Fruit fly (Drosophila melanogaster): Measurements from ENCODE around the gene CG10654.

Gene CG10654

dm6 chr3L:12505990-12506389 is 1.6 kb downstream of the CG10654 start (continued):
- TF ChIP-seq ac (GFP tag; optimal IDR thresholded peaks at IDR 0.05) (peak; percentile 82), MESR4 (GFP tag; optimal IDR thresholded peaks at IDR 0.05) (peak; percentile 11), gfzf (GFP tag; optimal IDR thresholded peaks at IDR 0.05) (no peak), Ets65A (GFP tag) (peak; percentile 30), Opbp (GFP tag; IDR thresholded peaks at IDR 0.05; ENCODE audit: partially characterized antibody) (0 out of 3 replicates have a peak, but pooled peaks have one; percentile 9), mld (GFP tag; IDR thresholded peaks at IDR 0.05; ENCODE audit: partially characterized antibody) (no peak), Fer3 (tag; optimal IDR thresholded peaks at IDR 0.05) (no peak), toy (GFP tag; IDR thresholded peaks at IDR 0.05) (no peak), D (optimal IDR thresholded peaks at IDR 0.05) (peak; percentile 60), D (GFP tag; optimal IDR thresholded peaks at IDR 0.05) (no peak)

DNA sequence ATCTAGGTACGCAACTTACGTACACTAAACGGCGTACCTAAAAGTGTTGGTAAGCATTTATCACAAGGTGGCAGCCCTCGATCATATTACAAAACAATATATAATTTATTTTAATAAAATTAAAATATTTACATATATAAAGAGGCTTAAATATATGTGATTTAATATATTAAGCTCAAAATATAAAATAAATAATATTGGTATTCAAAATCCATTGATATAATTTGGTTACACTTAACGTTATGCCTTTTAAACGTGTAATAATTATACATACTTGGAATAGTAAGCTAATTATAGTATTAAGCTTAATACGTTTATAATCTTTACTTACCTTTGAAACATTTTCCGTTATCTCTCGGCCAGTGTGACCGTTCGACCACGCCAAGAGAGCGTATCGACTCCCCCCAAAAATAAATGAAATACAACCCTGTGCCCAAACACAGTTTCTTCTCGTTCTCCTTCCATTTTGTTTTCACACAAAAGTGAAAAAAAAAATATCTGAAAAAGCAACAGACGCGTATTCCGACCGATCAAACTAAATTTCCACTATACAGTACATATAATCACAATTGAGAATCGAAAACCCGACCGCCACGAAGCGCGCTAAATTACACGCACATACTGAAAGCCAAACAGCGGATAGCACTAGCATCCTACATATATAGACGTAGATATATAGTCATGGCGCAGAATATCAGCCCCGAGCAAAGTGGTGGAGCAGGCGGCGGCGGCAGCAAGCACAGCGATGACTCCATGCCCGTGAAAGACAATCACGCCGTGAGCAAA is 3.6 kb downstream of the CG10654 start, which contains the start of the genes CG10646 and vih:
Gene CG10646, minus strand, starts transcription at position 30 of the 786 bp plus-strand sequence.
Gene vih, plus strand, starts transcription at position 428 of the 786 bp plus-strand sequence.
- peak; percentile 35; the same call in 1 of the 2 replicates for TF ChIP-seq NFAT (GFP tag; IDR thresholded peaks at IDR 0.05)
- TF ChIP-seq sens (GFP tag), result peak; percentile 85
- no peak for TF ChIP-seq Hr78 (GFP tag; optimal IDR thresholded peaks at IDR 0.05)
- TF ChIP-seq CG12104 (GFP tag; optimal IDR thresholded peaks at IDR 0.05), result peak; percentile 42
- TF ChIP-seq CG14860 (GFP tag; IDR thresholded peaks at IDR 0.05; ENCODE audit: partially characterized antibody), result no peak
- peak; percentile 10; the same call in 1 of the 2 replicates for TF ChIP-seq seq (GFP tag; IDR thresholded peaks at IDR 0.05)
- TF ChIP-seq tx (GFP tag; optimal IDR thresholded peaks at IDR 0.05), result no peak
- peak; percentile 20 for TF ChIP-seq unpg (GFP tag; optimal IDR thresholded peaks at IDR 0.05)
- TF ChIP-seq zfh2 (GFP tag; optimal IDR thresholded peaks at IDR 0.05), result peak; percentile 22
- TF ChIP-seq Bgb (GFP tag; IDR thresholded peaks at IDR 0.05; ENCODE audit: partially characterized antibody), result peak; percentile 17; the same call in 1 of the 2 replicates
- peak; percentile 27 for TF ChIP-seq Fer3 (tag; optimal IDR thresholded peaks at IDR 0.05)
- no peak for TF ChIP-seq Mad (GFP tag; optimal IDR thresholded peaks at IDR 0.05)
- no peak for TF ChIP-seq crol (GFP tag; IDR thresholded peaks at IDR 0.05)
- TF ChIP-seq Vsx1 (GFP tag; optimal IDR thresholded peaks at IDR 0.05), result peak; percentile 74
- TF ChIP-seq ewg (GFP tag; optimal IDR thresholded peaks at IDR 0.05), result peak; percentile 27
- no peak for TF ChIP-seq tll (GFP tag; optimal IDR thresholded peaks at IDR 0.05)
- TF ChIP-seq lab (GFP tag; optimal IDR thresholded peaks at IDR 0.05), result peak; percentile 57
- TF ChIP-seq fd102C (GFP tag; optimal IDR thresholded peaks at IDR 0.05), result no peak
- peak; percentile 46; the same call in 1 of the 3 replicates for TF ChIP-seq CG34422 (GFP tag; IDR thresholded peaks at IDR 0.05)
- TF ChIP-seq Hmr (GFP tag; optimal IDR thresholded peaks at IDR 0.05), result peak; percentile 68
- no peak; the same call in 1 of the 2 replicates for TF ChIP-seq hbn (GFP tag; IDR thresholded peaks at IDR 0.05; ENCODE audit: partially characterized antibody)
- peak; percentile 37; the same call in 1 of the 3 replicates for TF ChIP-seq Opbp (GFP tag; IDR thresholded peaks at IDR 0.05; ENCODE audit: partially characterized antibody)
- TF ChIP-seq CG31224 (GFP tag; IDR thresholded peaks at IDR 0.05), result no peak
- no peak for TF ChIP-seq trh (GFP tag; optimal IDR thresholded peaks at IDR 0.05)
- TF ChIP-seq CG10543 (GFP tag; optimal IDR thresholded peaks at IDR 0.05), result peak; percentile 65
- TF ChIP-seq CG31441 (GFP tag; IDR thresholded peaks at IDR 0.05), result peak; percentile 63
- TF ChIP-seq CG16863 (GFP tag; optimal IDR thresholded peaks at IDR 0.05), result no peak
- no peak for TF ChIP-seq CG16779 (GFP tag; IDR thresholded peaks at IDR 0.05)
- TF ChIP-seq CG31365 (tag; optimal IDR thresholded peaks at IDR 0.05), result no peak
- no peak for TF ChIP-seq croc (GFP tag; conservative IDR thresholded peaks at IDR 0.05)
- TF ChIP-seq crc (GFP tag; optimal IDR thresholded peaks at IDR 0.05), result no peak
- no peak for TF ChIP-seq Poxn (GFP tag; IDR thresholded peaks at IDR 0.05)
- TF ChIP-seq org-1 (GFP tag; optimal IDR thresholded peaks at IDR 0.05), result no peak
- peak; percentile 88 for TF ChIP-seq stwl (tag; optimal IDR thresholded peaks at IDR 0.05)
- TF ChIP-seq ems (GFP tag; optimal IDR thresholded peaks at IDR 0.05), result peak; percentile 5
- no peak for TF ChIP-seq aop (GFP tag; IDR thresholded peaks at IDR 0.05)
- TF ChIP-seq her (GFP tag; optimal IDR thresholded peaks at IDR 0.05), result no peak
- TF ChIP-seq Lim3 (GFP tag; IDR thresholded peaks at IDR 0.05), result no peak
- peak; percentile 31 for TF ChIP-seq Dp (GFP tag; optimal IDR thresholded peaks at IDR 0.05)
